Worm (Caenorhabditis elegans) whole organism, late embryonic: ENCODE data around the gene F56A11.6.

ENCODE experiments used
- Y22D7AL.16 ChIP-seq: sonication (generic microtip); optimal IDR thresholded peaks from 2 replicates; lab custom pipeline; 2016; ENCODE audit warnings: missing genetic modification characterization, missing compliant biosample characterization
- ama-1 ChIP-seq: fragments of 150-350 bp; optimal IDR thresholded peaks from 2 replicates; lab custom pipeline; 2014
- ceh-19 ChIP-seq: fragments of 200-800 bp; sonication (Bioruptor generic); optimal IDR thresholded peaks from 2 replicates; lab custom pipeline; 2018; ENCODE audit warnings: mild to moderate bottlenecking, missing genetic modification characterization, missing compliant biosample characterization
- ceh-22 ChIP-seq: sonication (generic microtip); optimal IDR thresholded peaks from 2 replicates; lab custom pipeline; 2017; ENCODE audit warnings: missing biosample characterization, missing genetic modification characterization
- ceh-31 ChIP-seq: sonication (generic microtip); optimal IDR thresholded peaks from 2 replicates; lab custom pipeline; 2016; ENCODE audit warnings: missing genetic modification characterization, missing compliant biosample characterization
- ceh-6 ChIP-seq: fragments of 200-800 bp; sonication (Bioruptor generic); optimal IDR thresholded peaks from 2 replicates; lab custom pipeline; 2018; ENCODE audit warnings: mild to moderate bottlenecking, missing genetic modification characterization, missing compliant biosample characterization
- ceh-9 ChIP-seq: sonication (generic microtip); optimal IDR thresholded peaks from 2 replicates; lab custom pipeline; 2016; ENCODE audit warnings: mild to moderate bottlenecking, missing genetic modification characterization, inconsistent platforms, missing compliant biosample characterization
- elt-4 ChIP-seq: sonication (generic microtip); optimal IDR thresholded peaks from 2 replicates; lab custom pipeline; 2016; ENCODE audit warnings: missing genetic modification characterization, missing compliant biosample characterization
- fkh-10 ChIP-seq: fragments of 150-350 bp; optimal IDR thresholded peaks from 2 replicates; lab custom pipeline; 2014; ENCODE audit warnings: missing biosample characterization, missing genetic modification reagents, missing genetic modification characterization
- hlh-15 ChIP-seq: sonication (generic microtip); optimal IDR thresholded peaks from 2 replicates; lab custom pipeline; 2016; ENCODE audit warnings: missing genetic modification characterization, missing compliant biosample characterization
- hlh-30 ChIP-seq: sonication (generic microtip); optimal IDR thresholded peaks from 2 replicates; lab custom pipeline; 2017; ENCODE audit warnings: antibody characterized with exemption, missing genetic modification characterization, missing compliant biosample characterization; ENCODE audit not compliant: insufficient read depth
- nhr-11 ChIP-seq: fragments of 150-350 bp; optimal IDR thresholded peaks from 2 replicates; lab custom pipeline; 2014; ENCODE audit warnings: missing biosample characterization, missing genetic modification characterization
- pag-3 ChIP-seq: sonication (generic microtip); optimal IDR thresholded peaks from 2 replicates; lab custom pipeline; 2016; ENCODE audit warnings: missing compliant biosample characterization, missing genetic modification characterization, borderline replicate concordance

DNA sequence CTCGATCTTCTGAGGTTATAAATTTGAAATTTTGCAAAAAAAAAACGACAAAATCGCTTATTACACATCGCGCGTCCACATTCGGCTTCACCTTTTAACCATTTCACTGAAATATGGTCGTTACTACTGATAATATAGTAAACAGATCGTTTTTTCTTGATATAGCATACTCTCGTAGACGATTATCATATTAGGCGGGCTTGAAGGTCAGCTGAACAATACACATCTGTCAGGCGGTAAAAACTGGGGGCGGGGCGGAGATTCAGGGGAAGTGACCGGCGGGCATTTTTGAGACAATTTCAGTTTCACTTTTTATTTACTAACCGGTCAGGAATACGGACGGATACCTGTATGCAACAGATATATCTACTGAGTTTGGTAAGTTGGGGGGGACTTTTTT, 33.2 kb upstream of the F56A11.6 start, which contains the start of gene C18H7.1:
- no peak for TF ChIP-seq ceh-9
- TF ChIP-seq elt-4, result no peak
- no peak for TF ChIP-seq nhr-11
- TF ChIP-seq ceh-22, result no peak
- no peak for TF ChIP-seq pag-3
- TF ChIP-seq ceh-31, result no peak
- TF ChIP-seq ama-1 (lab: Kevin White, UChicago), result no peak
- no peak for TF ChIP-seq fkh-10 (GFP tag; lab: Kevin White, UChicago)
- no peak for TF ChIP-seq Y22D7AL.16
- TF ChIP-seq hlh-30 (tag; lab: Kevin White, UChicago), result no peak
- TF ChIP-seq ceh-6 (GFP tag; lab: Kevin White, UChicago), result no peak
- TF ChIP-seq hlh-15 (tag; lab: Kevin White, UChicago), result no peak
- TF ChIP-seq ceh-19 (GFP tag; lab: Kevin White, UChicago), result no peak
